Worm (Caenorhabditis elegans) whole organism, mixed stage, embryonic: ENCODE measurements around the gene cpr-9.

Experiments used
- bed-3 ChIP-seq: fragments of 200-800 bp; sonication (Bioruptor generic); optimal IDR thresholded peaks from 3 replicates; lab custom pipeline; 2018; ENCODE audit warnings: mild to moderate bottlenecking, missing genetic modification characterization, moderate library complexity, missing compliant biosample characterization
- ceh-43 ChIP-seq: fragments of 200-800 bp; sonication (Bioruptor generic); optimal IDR thresholded peaks from 2 replicates; lab custom pipeline; 2018; ENCODE audit warnings: mild to moderate bottlenecking, missing genetic modification characterization, moderate library complexity, missing compliant biosample characterization
- ceh-83 ChIP-seq: fragments of 200-800 bp; sonication (Bioruptor generic); optimal IDR thresholded peaks from 2 replicates; lab custom pipeline; 2018; ENCODE audit warnings: mild to moderate bottlenecking, missing genetic modification characterization, missing compliant biosample characterization
- drap-1 ChIP-seq: fragments of 200-800 bp; sonication (Bioruptor generic); optimal IDR thresholded peaks from 3 replicates; lab custom pipeline; 2018; ENCODE audit warnings: mild to moderate bottlenecking, missing genetic modification characterization, missing compliant biosample characterization
- ham-2 ChIP-seq: fragments of 200-800 bp; sonication (Bioruptor generic); optimal IDR thresholded peaks from 2 replicates; lab custom pipeline; 2018; ENCODE audit warnings: mild to moderate bottlenecking, missing genetic modification characterization, missing compliant biosample characterization
- lin-13 ChIP-seq: fragments of 150-350 bp; optimal IDR thresholded peaks from 2 replicates; lab custom pipeline; 2014; ENCODE audit warnings: missing biosample characterization, missing genetic modification characterization
- lin-32 ChIP-seq: fragments of 200-800 bp; sonication (Bioruptor generic); optimal IDR thresholded peaks from 2 replicates; lab custom pipeline; 2018; ENCODE audit warnings: mild to moderate bottlenecking, missing genetic modification characterization, missing compliant biosample characterization
- mab-5 ChIP-seq: fragments of 150-350 bp; optimal IDR thresholded peaks from 2 replicates; lab custom pipeline; 2014; ENCODE audit warnings: missing biosample characterization, missing genetic modification characterization
- mls-2 ChIP-seq: sonication (generic microtip); optimal IDR thresholded peaks from 2 replicates; lab custom pipeline; 2016; ENCODE audit warnings: mild to moderate bottlenecking, missing genetic modification characterization, moderate library complexity, missing compliant biosample characterization
- pha-4 ChIP-seq: fragments of 150-350 bp; optimal IDR thresholded peaks from 2 replicates; lab custom pipeline; 2018; ENCODE audit warnings: missing biosample characterization, missing genetic modification reagents, missing genetic modification characterization
- snpc-4 ChIP-seq: fragments of 150-350 bp; optimal IDR thresholded peaks from 2 replicates; lab custom pipeline; 2014; ENCODE audit warnings: missing biosample characterization, missing genetic modification characterization
- unc-120 ChIP-seq: sonication (generic microtip); optimal IDR thresholded peaks from 2 replicates; lab custom pipeline; 2017; ENCODE audit warnings: missing genetic modification characterization, missing compliant biosample characterization; ENCODE audit not compliant: poor library complexity, severe bottlenecking
- zip-8 ChIP-seq: fragments of 150-350 bp; optimal IDR thresholded peaks from 2 replicates; lab custom pipeline; 2014; ENCODE audit warnings: missing biosample characterization, missing genetic modification characterization
- ztf-11 ChIP-seq: fragments of 150-350 bp; optimal IDR thresholded peaks from 2 replicates; lab custom pipeline; 2014; ENCODE audit warnings: missing biosample characterization, missing genetic modification characterization

cpr-9 gene

DNA sequence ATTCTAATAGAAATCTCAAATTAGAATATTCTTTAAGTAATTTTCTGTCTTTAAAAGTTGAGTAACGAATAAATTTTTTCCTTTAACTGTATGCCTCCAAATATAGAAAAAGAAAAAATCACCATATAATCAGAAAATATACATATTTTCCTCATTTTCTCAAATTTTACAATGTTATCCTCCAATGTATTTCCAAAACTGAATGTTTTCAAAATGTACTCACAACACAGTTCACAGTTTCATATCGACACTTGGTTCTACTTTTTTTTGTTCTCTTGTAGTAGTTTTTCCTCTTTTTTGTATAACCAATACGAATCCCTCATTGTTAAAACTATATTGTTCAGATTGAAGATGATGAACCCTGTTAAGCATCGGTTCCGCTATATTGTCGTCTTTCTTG lies 50.7 kb downstream of the cpr-9 start, which contains the start of gene F10C2.7:
Gene F10C2.7, plus strand, starts transcription at position 301 of the 400 bp plus-strand sequence.
- no peak for TF ChIP-seq snpc-4 (tag; lab: Kevin White, UChicago)
- TF ChIP-seq unc-120, result no peak
- no peak for TF ChIP-seq lin-32 (GFP tag; lab: Kevin White, UChicago)
- TF ChIP-seq bed-3 (GFP tag; lab: Kevin White, UChicago), result no peak
- no peak for TF ChIP-seq pha-4
- TF ChIP-seq lin-13 (tag; lab: Kevin White, UChicago), result no peak
- TF ChIP-seq ztf-11 (tag; lab: Kevin White, UChicago), result no peak
- no peak for TF ChIP-seq zip-8 (tag; lab: Kevin White, UChicago)
- TF ChIP-seq ceh-83 (GFP tag; lab: Kevin White, UChicago), result no peak
- TF ChIP-seq ceh-43 (GFP tag; lab: Kevin White, UChicago), result no peak
- TF ChIP-seq mab-5 (tag; lab: Kevin White, UChicago), result no peak
- TF ChIP-seq drap-1 (GFP tag; lab: Kevin White, UChicago), result no peak
- no peak for TF ChIP-seq ham-2 (GFP tag; lab: Kevin White, UChicago)
- TF ChIP-seq mls-2 (tag; lab: Kevin White, UChicago), result no peak
